Worm (Caenorhabditis elegans): ENCODE data around the gene acs-20.

acs-20 gene

DNA sequence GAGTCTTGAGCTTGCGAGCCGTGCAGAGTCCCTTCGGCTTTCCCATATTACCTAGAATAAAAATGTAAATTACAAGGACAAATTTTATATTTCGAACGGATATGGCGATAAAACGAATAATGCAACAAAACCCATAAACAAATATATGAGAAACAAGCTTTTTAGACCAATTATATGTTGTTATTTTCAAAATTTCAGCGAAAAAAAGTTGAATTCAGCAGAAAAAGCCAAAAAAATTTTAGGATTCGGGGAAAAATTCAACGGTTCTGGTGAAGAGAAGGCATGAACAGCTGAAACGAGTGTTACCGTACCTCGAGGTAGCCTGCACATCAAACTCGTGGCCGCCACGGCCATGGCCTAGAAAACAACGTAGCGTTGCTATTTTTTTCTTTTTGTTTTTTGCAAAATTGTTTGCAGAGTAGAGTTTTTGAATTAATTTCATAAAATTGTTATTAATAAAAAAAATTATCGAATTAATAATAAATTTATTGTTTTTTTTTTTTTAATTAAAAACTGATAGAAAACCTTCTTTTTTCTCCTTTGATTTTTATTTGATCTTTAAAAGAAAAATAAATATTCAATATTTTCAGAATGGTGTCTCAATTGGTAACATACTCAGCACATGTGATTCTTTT lies 7.4 kb downstream of the acs-20 start, which contains the start of the genes rps-23 and dpm-3 (continued):
- TF ChIP-seq F22D6.2 (tag; optimal IDR thresholded peaks at IDR 0.05) (peak; percentile 60), xnd-1 (tag; optimal IDR thresholded peaks at IDR 0.05) (peak; percentile 68), zim-3 (tag; optimal IDR thresholded peaks at IDR 0.05) (peak; percentile 68), snpc-1.1 (tag; optimal IDR thresholded peaks at IDR 0.05; ENCODE audit: insufficient read depth) (peak; percentile 30), T26A5.8 (tag; optimal IDR thresholded peaks at IDR 0.05) (no peak), sea-2 (GFP tag; IDR thresholded peaks at IDR 0.05) (no peak), ama-1 (optimal IDR thresholded peaks at IDR 0.05) (no peak), ama-1 (GFP tag; optimal IDR thresholded peaks at IDR 0.05) (no peak), lin-26 (GFP tag; IDR thresholded peaks at IDR 0.05) (peak; percentile 61; the same call in 1 of the 2 replicates), tlf-1 (GFP tag; optimal IDR thresholded peaks at IDR 0.05) (peak; percentile 95), Y53G8AR.9 (GFP tag; conservative IDR thresholded peaks at IDR 0.05) (peak; percentile 77), B0261.1 (tag; optimal IDR thresholded peaks at IDR 0.05) (peak; percentile 37), Y67H2A.10 (GFP tag; conservative IDR thresholded peaks at IDR 0.05) (peak; percentile 92), hrde-1 (tag; optimal IDR thresholded peaks at IDR 0.05; ENCODE audit: borderline replicate concordance) (peak; percentile 69), madf-3 (GFP tag; IDR thresholded peaks at IDR 0.05) (peak; percentile 95), B0035.1 (tag; optimal IDR thresholded peaks at IDR 0.05) (peak; percentile 40), nfya-1 (tag; optimal IDR thresholded peaks at IDR 0.05; ENCODE audit: borderline replicate concordance, insufficient read depth) (no peak), somi-1 (GFP tag; optimal IDR thresholded peaks at IDR 0.05) (peak; percentile 73), lin-54 (GFP tag; optimal IDR thresholded peaks at IDR 0.05) (peak; percentile 91), ceh-40 (GFP tag; IDR thresholded peaks at IDR 0.05) (peak; percentile 86), nfyb-1 (GFP tag; IDR thresholded peaks at IDR 0.05) (peak; percentile 91), aptf-3 (GFP tag; IDR thresholded peaks at IDR 0.05) (no peak), snpc-4 (GFP tag; optimal IDR thresholded peaks at IDR 0.05) (peak; percentile 50), snpc-4 (tag; optimal IDR thresholded peaks at IDR 0.05) (peak; percentile 65 to 82 (median 76)), ceh-100 (GFP tag; IDR thresholded peaks at IDR 0.05) (peak; percentile 83), Y56A3A.18 (GFP tag; IDR thresholded peaks at IDR 0.05) (peak; percentile 84), Y53F4B.3 (GFP tag; IDR thresholded peaks at IDR 0.05) (peak; percentile 77; the same call in 1 of the 2 replicates), nhr-90 (tag; optimal IDR thresholded peaks at IDR 0.05) (no peak), let-526 (GFP tag; IDR thresholded peaks at IDR 0.05) (peak; percentile 97), F52B5.7 (tag; optimal IDR thresholded peaks at IDR 0.05) (peak; percentile 71), K12H6.12 (tag; optimal IDR thresholded peaks at IDR 0.05) (peak; percentile 91), nhr-120 (GFP tag; IDR thresholded peaks at IDR 0.05) (0 out of 2 replicates have a peak, but pooled peaks have one; percentile 62), madf-10 (tag; optimal IDR thresholded peaks at IDR 0.05) (peak; percentile 91)

DNA sequence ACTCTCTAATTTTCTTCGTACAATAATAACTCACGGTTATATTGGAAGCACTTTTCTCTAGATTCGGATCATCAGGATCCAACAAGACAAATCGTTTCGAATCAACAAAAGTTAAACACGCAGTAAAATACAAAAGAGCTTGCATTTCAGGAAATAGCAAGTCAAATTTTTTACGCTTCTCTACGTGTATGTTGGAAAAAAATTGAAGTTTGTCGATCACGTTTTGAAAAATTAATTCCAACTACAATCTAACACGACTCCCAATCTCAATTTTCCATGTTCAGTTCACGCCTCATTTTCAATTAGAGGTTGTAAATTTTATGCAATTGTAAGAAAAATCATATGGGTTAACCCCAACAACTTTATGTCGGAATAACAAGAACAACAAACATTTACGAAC lies 8.6 kb downstream of the acs-20 start, which contains the start of gene spe-45:
spe-45 (minus strand) TSS at position 145 of the 400 bp plus-strand sequence.
- TF ChIP-seq F10E7.11 (tag; optimal IDR thresholded peaks at IDR 0.05) (no peak), rec-8 (tag; optimal IDR thresholded peaks at IDR 0.05) (no peak), attf-6 (GFP tag; IDR thresholded peaks at IDR 0.05) (peak; percentile 74; the same call in 1 of the 2 replicates), F49E8.2 (tag; optimal IDR thresholded peaks at IDR 0.05; ENCODE audit: insufficient read depth) (peak; percentile 71), lsy-27 (tag; optimal IDR thresholded peaks at IDR 0.05; ENCODE audit: borderline replicate concordance, insufficient read depth) (no peak), unc-130 (GFP tag; optimal IDR thresholded peaks at IDR 0.05) (peak; percentile 16), pbrm-1 (GFP tag; IDR thresholded peaks at IDR 0.05) (peak; percentile 46; the same call in 1 of the 2 replicates), hlh-12 (tag; optimal IDR thresholded peaks at IDR 0.05) (no peak), athp-1 (tag; optimal IDR thresholded peaks at IDR 0.05) (peak; percentile 64), egl-44 (GFP tag; IDR thresholded peaks at IDR 0.05) (no peak), F23B12.7 (tag; optimal IDR thresholded peaks at IDR 0.05; ENCODE audit: insufficient read depth) (no peak), Y56A3A.18 (GFP tag; IDR thresholded peaks at IDR 0.05) (no peak), die-1 (tag; optimal IDR thresholded peaks at IDR 0.05) (no peak), egrh-3 (GFP tag; IDR thresholded peaks at IDR 0.05) (no peak), cebp-2 (GFP tag; IDR thresholded peaks at IDR 0.05) (peak; percentile 81; the same call in 1 of the 2 replicates), tbp1 (GFP tag; optimal IDR thresholded peaks at IDR 0.05) (peak; percentile 47), ceh-100 (GFP tag; IDR thresholded peaks at IDR 0.05) (peak; percentile 45; the same call in 1 of the 2 replicates)
